Fruit fly (Drosophila melanogaster) whole organism, embryonic: ENCODE results near the gene IFT43.
A peak's percentile ranks its signal among the peaks of the same experiment; 100 is the strongest.

Experiments
- B-H2 ChIP-seq: fragments of 200-800 bp; sonication (Bioruptor generic); optimal IDR thresholded peaks from 2 replicates; lab custom pipeline; 2018; ENCODE audit warnings: missing biosample characterization, mild to moderate bottlenecking, missing genetic modification characterization
- Bgb ChIP-seq: fragments of 200-800 bp; sonication (Bioruptor generic); IDR thresholded peaks from 2 replicates; pipeline ENCODE4 v1.3.6; 2022; ENCODE audit warnings: missing biosample characterization, missing genetic modification characterization; ENCODE audit not compliant: partially characterized antibody
- C15 ChIP-seq: fragments of 200-800 bp; sonication (Bioruptor generic); IDR thresholded peaks from 3 replicates; pipeline ENCODE4 v1.3.6; 2022; ENCODE audit warnings: missing biosample characterization, missing genetic modification characterization
- CG13123 ChIP-seq: fragments of 200-800 bp; sonication (Bioruptor generic); optimal IDR thresholded peaks from 2 replicates; lab custom pipeline; 2016; ENCODE audit warnings: missing biosample characterization, missing genetic modification characterization
- CG16779 ChIP-seq: fragments of 200-800 bp; sonication (Bioruptor generic); IDR thresholded peaks from 2 replicates; pipeline ENCODE4 v1.3.6; 2022; ENCODE audit warnings: missing biosample characterization, missing genetic modification characterization
- CG17829 ChIP-seq: fragments of 200-800 bp; optimal IDR thresholded peaks from 2 replicates; lab custom pipeline; 2019; ENCODE audit warnings: missing biosample characterization, mild to moderate bottlenecking, missing genetic modification characterization, moderate library complexity
- CG2116 ChIP-seq: fragments of 200-800 bp; sonication (Bioruptor generic); optimal IDR thresholded peaks from 3 replicates; lab custom pipeline; 2018; ENCODE audit warnings: missing biosample characterization, mild to moderate bottlenecking, missing genetic modification characterization
- CG2129 ChIP-seq: fragments of 200-800 bp; sonication (Bioruptor generic); IDR thresholded peaks from 2 replicates; pipeline ENCODE4 v1.3.6; 2022; ENCODE audit warnings: missing biosample characterization, missing genetic modification characterization; ENCODE audit not compliant: partially characterized antibody
- CG42726 ChIP-seq: fragments of 200-800 bp; sonication (Bioruptor generic); IDR thresholded peaks from 2 replicates; pipeline ENCODE4 v1.3.6; 2022; ENCODE audit warnings: missing biosample characterization, missing genetic modification characterization; ENCODE audit not compliant: partially characterized antibody
- CG4282 ChIP-seq: fragments of 200-800 bp; sonication (Bioruptor generic); optimal IDR thresholded peaks from 2 replicates; lab custom pipeline; 2016; ENCODE audit warnings: missing biosample characterization, missing genetic modification characterization
- CG7357 ChIP-seq: fragments of 200-800 bp; sonication (Bioruptor generic); IDR thresholded peaks from 3 replicates; pipeline ENCODE4 v1.3.6; 2022; ENCODE audit warnings: missing biosample characterization, missing genetic modification characterization
- CG7928 ChIP-seq: fragments of 200-800 bp; sonication (Bioruptor generic); optimal IDR thresholded peaks from 2 replicates; lab custom pipeline; 2017; ENCODE audit warnings: missing biosample characterization, mild to moderate bottlenecking, missing genetic modification characterization
- CG8290 ChIP-seq, 3 experiments: fragments of 200-800 bp; sonication (Bioruptor generic); optimal IDR thresholded peaks; 2 replicates each; lab custom pipeline; 2016 to 2019; ENCODE audit warnings: missing biosample characterization in 3 of 3, missing genetic modification characterization in 3 of 3, mild to moderate bottlenecking in 2 of 3, moderate library complexity in 1 of 3
- CG9727 ChIP-seq: fragments of 200-800 bp; sonication (Bioruptor generic); optimal IDR thresholded peaks from 3 replicates; lab custom pipeline; 2017; ENCODE audit warnings: missing biosample characterization, mild to moderate bottlenecking, missing genetic modification characterization
- CG9876 ChIP-seq: fragments of 200-800 bp; sonication (Bioruptor generic); optimal IDR thresholded peaks from 2 replicates; lab custom pipeline; 2016; ENCODE audit warnings: missing biosample characterization, missing genetic modification characterization
- CoRest ChIP-seq: fragments of 200-800 bp; sonication (Bioruptor generic); optimal IDR thresholded peaks from 3 replicates; lab custom pipeline; 2018; ENCODE audit warnings: missing biosample characterization, mild to moderate bottlenecking, missing genetic modification characterization, moderate library complexity
- Eip74EF ChIP-seq, 2 experiments: fragments of 200-800 bp in 1 of 2; fragments of >200 bp in 1 of 2; sonication (Bioruptor generic) in 1 of 2; optimal IDR thresholded peaks; 2 replicates each; lab custom pipeline; 2017 to 2019; ENCODE audit warnings: missing biosample characterization in 2 of 2, missing genetic modification characterization in 2 of 2, mild to moderate bottlenecking in 1 of 2, moderate library complexity in 1 of 2
- Ets65A ChIP-seq: fragments of 200-800 bp; sonication (Bioruptor generic); peaks from one replicate; lab custom pipeline; 2016; ENCODE audit warnings: missing biosample characterization, missing genetic modification characterization
- Fer3 ChIP-seq: fragments of 200-800 bp; sonication (Bioruptor generic); optimal IDR thresholded peaks from 2 replicates; lab custom pipeline; 2018; ENCODE audit warnings: missing biosample characterization, mild to moderate bottlenecking, missing genetic modification characterization, moderate library complexity
- GATAe ChIP-seq: fragments of 200-800 bp; sonication (Bioruptor generic); conservative IDR thresholded peaks from 2 replicates; pipeline ENCODE4 v1.3.6; 2022; ENCODE audit warnings: missing biosample characterization, missing genetic modification characterization
- Gug ChIP-seq: fragments of 200-800 bp; sonication (Bioruptor generic); IDR thresholded peaks from 4 replicates; pipeline ENCODE4 v1.3.6; 2022; ENCODE audit warnings: missing biosample characterization, missing genetic modification characterization
- H15 ChIP-seq: fragments of 200-800 bp; sonication (Bioruptor generic); IDR thresholded peaks from 3 replicates; pipeline ENCODE4 v1.3.6; 2022; ENCODE audit warnings: missing biosample characterization, missing genetic modification characterization
- Opbp ChIP-seq: fragments of 200-800 bp; sonication (Bioruptor generic); IDR thresholded peaks from 3 replicates; pipeline ENCODE4 v1.3.6; 2022; ENCODE audit warnings: missing biosample characterization, missing genetic modification characterization; ENCODE audit not compliant: partially characterized antibody
- Ssrp ChIP-seq: fragments of 200-800 bp; sonication (Bioruptor generic); optimal IDR thresholded peaks from 2 replicates; lab custom pipeline; 2018; ENCODE audit warnings: missing biosample characterization, mild to moderate bottlenecking, missing genetic modification characterization, moderate library complexity
- Xbp1 ChIP-seq: fragments of 200-800 bp; sonication (Bioruptor generic); optimal IDR thresholded peaks from 3 replicates; lab custom pipeline; 2016; ENCODE audit warnings: missing biosample characterization, mild to moderate bottlenecking, missing genetic modification characterization
- btn ChIP-seq: fragments of 200-800 bp; sonication (Bioruptor generic); optimal IDR thresholded peaks from 2 replicates; lab custom pipeline; 2016; ENCODE audit warnings: missing biosample characterization, missing genetic modification characterization
- croc ChIP-seq: fragments of 200-800 bp; sonication (Bioruptor generic); conservative IDR thresholded peaks from 3 replicates; pipeline ENCODE4 v1.3.6; 2022; ENCODE audit warnings: missing biosample characterization, missing genetic modification characterization
- dan ChIP-seq: fragments of 200-800 bp; sonication (Bioruptor generic); IDR thresholded peaks from 2 replicates; pipeline ENCODE4 v1.3.6; 2022; ENCODE audit warnings: missing biosample characterization, missing genetic modification characterization
- disco-r ChIP-seq: fragments of 200-800 bp; sonication (Bioruptor generic); optimal IDR thresholded peaks from 2 replicates; lab custom pipeline; 2016; ENCODE audit warnings: missing biosample characterization, missing genetic modification characterization
- exex ChIP-seq: fragments of 200-800 bp; sonication (Bioruptor generic); optimal IDR thresholded peaks from 4 replicates; lab custom pipeline; 2018; ENCODE audit warnings: missing biosample characterization, mild to moderate bottlenecking, missing genetic modification characterization, moderate library complexity
- fd96Cb ChIP-seq: fragments of 200-800 bp; sonication (Bioruptor generic); optimal IDR thresholded peaks from 2 replicates; lab custom pipeline; 2018; ENCODE audit warnings: missing biosample characterization, mild to moderate bottlenecking, missing genetic modification characterization, moderate library complexity
- gce ChIP-seq: fragments of 200-800 bp; sonication (Bioruptor generic); IDR thresholded peaks from 3 replicates; pipeline ENCODE4 v1.3.6; 2022; ENCODE audit warnings: missing biosample characterization, missing genetic modification characterization
- gem ChIP-seq: fragments of 200-800 bp; sonication (Bioruptor generic); optimal IDR thresholded peaks from 2 replicates; lab custom pipeline; 2019; ENCODE audit warnings: missing biosample characterization, mild to moderate bottlenecking, missing genetic modification characterization, moderate library complexity
- gsb-n ChIP-seq: fragments of 200-800 bp; sonication (Bioruptor generic); optimal IDR thresholded peaks from 3 replicates; lab custom pipeline; 2018; ENCODE audit warnings: missing biosample characterization, mild to moderate bottlenecking, missing genetic modification characterization
- jigr1 ChIP-seq: fragments of 200-800 bp; sonication (Bioruptor generic); IDR thresholded peaks from 3 replicates; pipeline ENCODE4 v1.3.6; 2022; ENCODE audit warnings: missing biosample characterization, missing genetic modification characterization
- kni ChIP-seq: fragments of 200-800 bp; sonication (Bioruptor generic); optimal IDR thresholded peaks from 3 replicates; lab custom pipeline; 2017; ENCODE audit warnings: mild to moderate bottlenecking, missing biosample characterization, missing genetic modification reagents, missing genetic modification characterization
- lola ChIP-seq, 3 experiments: fragments of >200 bp in 2 of 3; fragments of 200-800 bp in 1 of 3; sonication (Bioruptor generic) in 1 of 3; optimal IDR thresholded peaks; 2 replicates each; lab custom pipeline; 2017 to 2019; ENCODE audit warnings: missing biosample characterization in 3 of 3, missing genetic modification characterization in 3 of 3, mild to moderate bottlenecking in 1 of 3, moderate library complexity in 1 of 3
- mld ChIP-seq: fragments of 200-800 bp; sonication (Bioruptor generic); IDR thresholded peaks from 3 replicates; pipeline ENCODE4 v1.3.6; 2022; ENCODE audit warnings: missing biosample characterization, missing genetic modification characterization; ENCODE audit not compliant: partially characterized antibody
- nmo ChIP-seq: fragments of 200-800 bp; sonication (Bioruptor generic); optimal IDR thresholded peaks from 2 replicates; lab custom pipeline; 2018; ENCODE audit warnings: missing biosample characterization, mild to moderate bottlenecking, missing genetic modification characterization, moderate library complexity
- nom ChIP-seq: fragments of 200-800 bp; sonication (Bioruptor generic); optimal IDR thresholded peaks from 2 replicates; lab custom pipeline; 2017; ENCODE audit warnings: missing biosample characterization, missing genetic modification characterization, mild to moderate bottlenecking, moderate library complexity, missing genetic modification reagents
- pb ChIP-seq: fragments of 200-800 bp; sonication (Bioruptor generic); optimal IDR thresholded peaks from 3 replicates; lab custom pipeline; 2016; ENCODE audit warnings: missing biosample characterization, missing genetic modification characterization
- prd ChIP-seq, 3 experiments: fragments of >200 bp in 2 of 3; fragments of 200-800 bp in 1 of 3; sonication (Bioruptor generic) in 1 of 3; optimal IDR thresholded peaks in 2 of 3; IDR thresholded peaks in 1 of 3; 2 replicates in 2 of 3; 3 replicates in 1 of 3; pipeline versions ENCODE4 v1.3.6 to Lab custom; 2017 to 2022; ENCODE audit warnings: missing biosample characterization in 1 of 3, missing genetic modification characterization in 1 of 3
- ro ChIP-seq: fragments of 200-800 bp; sonication (Bioruptor generic); IDR thresholded peaks from 2 replicates; pipeline ENCODE4 v1.3.6; 2022; ENCODE audit warnings: missing biosample characterization, missing genetic modification characterization
- sc ChIP-seq, 3 experiments: fragments of >200 bp in 2 of 3; fragments of 200-800 bp in 1 of 3; sonication (Bioruptor generic) in 1 of 3; optimal IDR thresholded peaks; 2 replicates in 2 of 3; 3 replicates in 1 of 3; lab custom pipeline; 2017; ENCODE audit warnings: mild to moderate bottlenecking in 1 of 3, missing biosample characterization in 1 of 3, missing genetic modification characterization in 1 of 3, missing genetic modification reagents in 1 of 3
- ttk ChIP-seq: fragments of 200-800 bp; sonication (Bioruptor generic); IDR thresholded peaks from 2 replicates; pipeline ENCODE4 v2.1.2; 2022; ENCODE audit warnings: missing biosample characterization, missing genetic modification characterization
- vvl ChIP-seq: fragments of 200-800 bp; sonication (Bioruptor generic); IDR thresholded peaks from 2 replicates; pipeline ENCODE4 v1.3.6; 2022; ENCODE audit warnings: missing biosample characterization, missing genetic modification characterization

The IFT43 gene

dm6 chr2L:12720430-12721396, 25.9 kb upstream of the IFT43 start (continued):
- TF ChIP-seq gce (GFP tag; lab: Robert Waterston, UW) (no peak), jigr1 (GFP tag; lab: Robert Waterston, UW) (no peak), exex (tag; lab: Kevin White, UChicago) (peak; percentile 86), nom (GFP tag; lab: Kevin White, UChicago) (no peak), prd (optimal IDR thresholded peaks at IDR 0.05; lab: Kevin White, UChicago) (no peak), prd (GFP tag; IDR thresholded peaks at IDR 0.05; lab: Robert Waterston, UW) (peak; percentile 74), CG13123 (no peak), croc (GFP tag; lab: Robert Waterston, UW) (no peak), GATAe (GFP tag; lab: Robert Waterston, UW) (peak; percentile 86), Gug (peak; percentile 67; the same call in 3 of the 4 replicates), CG4282 (no peak), btn (GFP tag; lab: Kevin White, UChicago) (no peak), CG2116 (GFP tag; lab: Kevin White, UChicago) (no peak), gem (tag; lab: Kevin White, UChicago) (peak; percentile 58), ro (GFP tag; lab: Robert Waterston, UW) (no peak), disco-r (GFP tag; lab: Kevin White, UChicago) (no peak), C15 (GFP tag; lab: Robert Waterston, UW) (0 out of 3 replicates have a peak, but pooled peaks have one; percentile 8), CG17829 (peak; percentile 50), sc (optimal IDR thresholded peaks at IDR 0.05; lab: Kevin White, UChicago) (no peak), sc (GFP tag; optimal IDR thresholded peaks at IDR 0.05; lab: Kevin White, UChicago) (no peak), Ets65A (peak; percentile 62), gsb-n (tag; lab: Kevin White, UChicago) (no peak), Bgb (GFP tag; lab: Robert Waterston, UW) (peak; percentile 29; the same call in 1 of the 2 replicates), vvl (no peak), Fer3 (tag; lab: Kevin White, UChicago) (peak; percentile 61), Eip74EF (GFP tag; optimal IDR thresholded peaks at IDR 0.05; lab: Kevin White, UChicago) (no peak), H15 (GFP tag; lab: Robert Waterston, UW) (0 out of 3 replicates have a peak, but pooled peaks have one; percentile 69), kni (GFP tag; lab: Kevin White, UChicago) (no peak), CG7357 (GFP tag; lab: Robert Waterston, UW) (no peak), B-H2 (GFP tag; lab: Kevin White, UChicago) (no peak), CG9876 (GFP tag; lab: Kevin White, UChicago) (no peak), CG42726 (no peak), CG8290 (GFP tag; optimal IDR thresholded peaks at IDR 0.05; lab: Kevin White, UChicago) (no peak), CG8290 (tag; optimal IDR thresholded peaks at IDR 0.05; lab: Kevin White, UChicago) (peak in 1 of 2 experiments; percentile 56), ttk (peak; percentile 23; the same call in 1 of the 2 replicates), pb (GFP tag; lab: Kevin White, UChicago) (no peak), CG16779 (no peak), CG2129 (no peak), Xbp1 (GFP tag; lab: Kevin White, UChicago) (peak; percentile 69), dan (GFP tag; lab: Robert Waterston, UW) (no peak), CG7928 (peak; percentile 17), lola (GFP tag; optimal IDR thresholded peaks at IDR 0.05; lab: Kevin White, UChicago) (no peak), nmo (peak; percentile 65), Ssrp (no peak), CG9727 (GFP tag; lab: Kevin White, UChicago) (peak; percentile 59), Opbp (GFP tag; lab: Robert Waterston, UW) (no peak), mld (GFP tag; lab: Robert Waterston, UW) (no peak), fd96Cb (no peak), CoRest (tag; lab: Kevin White, UChicago) (peak; percentile 46)
